Worm (Caenorhabditis elegans) whole organism, L1 larva: ENCODE data around the gene T28A8.6.

Experiments
- aly-2 ChIP-seq: fragments of 150-350 bp; optimal IDR thresholded peaks from 2 replicates; lab custom pipeline; 2014; ENCODE audit warnings: missing biosample characterization, missing genetic modification characterization
- ceh-90 ChIP-seq: sonication (generic microtip); optimal IDR thresholded peaks from 2 replicates; lab custom pipeline; 2016; ENCODE audit warnings: missing genetic modification characterization, missing compliant biosample characterization
- egl-13 ChIP-seq: sonication (generic microtip); optimal IDR thresholded peaks from 2 replicates; lab custom pipeline; 2016; ENCODE audit warnings: missing genotype, missing genetic modification reagents, missing genetic modification characterization, missing compliant biosample characterization
- fos-1 ChIP-seq: fragments of 150-350 bp; optimal IDR thresholded peaks from 2 replicates; lab custom pipeline; 2014; ENCODE audit warnings: missing biosample characterization, missing genetic modification characterization
- isw-1 ChIP-seq: fragments of 200-800 bp; sonication (Bioruptor generic); IDR thresholded peaks from 2 replicates; pipeline ENCODE4 v1.3.6; 2022; ENCODE audit warnings: missing genetic modification characterization, missing compliant biosample characterization
- jun-1 ChIP-seq: fragments of 150-350 bp; optimal IDR thresholded peaks from 2 replicates; lab custom pipeline; 2014; ENCODE audit warnings: missing biosample characterization, missing genetic modification reagents, missing genetic modification characterization
- lir-3 ChIP-seq: sonication (generic microtip); optimal IDR thresholded peaks from 2 replicates; lab custom pipeline; 2016; ENCODE audit warnings: mild to moderate bottlenecking, missing genetic modification characterization, moderate library complexity, missing compliant biosample characterization; ENCODE audit not compliant: poor library complexity
- nhr-11 ChIP-seq: fragments of 150-350 bp; optimal IDR thresholded peaks from 2 replicates; lab custom pipeline; 2014; ENCODE audit warnings: missing biosample characterization, missing genetic modification characterization
- nhr-237 ChIP-seq: fragments of 150-350 bp; optimal IDR thresholded peaks from 2 replicates; lab custom pipeline; 2014; ENCODE audit warnings: missing biosample characterization, missing genetic modification characterization
- nhr-47 ChIP-seq: sonication (generic microtip); optimal IDR thresholded peaks from 2 replicates; lab custom pipeline; 2016; ENCODE audit warnings: mild to moderate bottlenecking, missing genetic modification characterization, moderate library complexity, missing compliant biosample characterization
- rnt-1 ChIP-seq: sonication (generic microtip); optimal IDR thresholded peaks from 2 replicates; lab custom pipeline; 2016; ENCODE audit warnings: mild to moderate bottlenecking, missing genetic modification characterization, moderate library complexity, missing compliant biosample characterization
- sup-37 ChIP-seq: fragments of 200-800 bp; sonication (Bioruptor generic); optimal IDR thresholded peaks from 2 replicates; lab custom pipeline; 2018; ENCODE audit warnings: mild to moderate bottlenecking, missing genetic modification characterization, missing compliant biosample characterization
- tlp-1 ChIP-seq: fragments of 150-350 bp; optimal IDR thresholded peaks from 2 replicates; lab custom pipeline; 2014; ENCODE audit warnings: missing biosample characterization, missing genetic modification characterization

ce11 chrIII:13543434-13543833 lies 44.4 kb downstream of the T28A8.6 start, which contains the start of gene acs-5:
- TF ChIP-seq tlp-1 (tag; lab: Kevin White, UChicago) = no peak
- TF ChIP-seq nhr-237 = no peak
- TF ChIP-seq jun-1 (tag; lab: Kevin White, UChicago) = no peak
- TF ChIP-seq fos-1 (tag; lab: Kevin White, UChicago) = no peak
- TF ChIP-seq aly-2 = no peak
- no peak for TF ChIP-seq rnt-1
- no peak for TF ChIP-seq isw-1 (GFP tag; lab: Robert Waterston, UW)
- TF ChIP-seq ceh-90 (tag; lab: Kevin White, UChicago) = no peak
- TF ChIP-seq nhr-11 (tag; lab: Kevin White, UChicago) = no peak
- TF ChIP-seq egl-13 (tag; lab: Kevin White, UChicago) = no peak
- no peak for TF ChIP-seq lir-3 (tag; lab: Kevin White, UChicago)
- no peak for TF ChIP-seq sup-37 (GFP tag; lab: Kevin White, UChicago)
- no peak for TF ChIP-seq nhr-47 (tag; lab: Kevin White, UChicago)
